Worm (Caenorhabditis elegans) whole organism, midembryonic: ENCODE results near the gene ctf-4.

ENCODE experiments used
- T22C8.4 ChIP-seq: fragments of 200-800 bp; sonication (Bioruptor generic); IDR thresholded peaks from 2 replicates; pipeline ENCODE4 v1.3.6; 2022; ENCODE audit warnings: missing genetic modification characterization, missing compliant biosample characterization
- cog-1 ChIP-seq: sonication (generic microtip); optimal IDR thresholded peaks from 2 replicates; lab custom pipeline; 2016; ENCODE audit warnings: missing genetic modification characterization, missing compliant biosample characterization
- flt-1 ChIP-seq: fragments of 200-800 bp; sonication (Bioruptor generic); IDR thresholded peaks from 2 replicates; pipeline ENCODE4 v1.3.6; 2022; ENCODE audit warnings: missing genetic modification characterization, missing compliant biosample characterization
- klf-2 ChIP-seq: fragments of 200-800 bp; sonication (Bioruptor generic); conservative IDR thresholded peaks from 2 replicates; pipeline ENCODE4 v1.3.6; 2022; ENCODE audit warnings: missing genetic modification reagents, missing genetic modification characterization, missing compliant biosample characterization
- med-1 ChIP-seq: sonication (generic microtip); optimal IDR thresholded peaks from 2 replicates; lab custom pipeline; 2017; ENCODE audit warnings: missing genetic modification characterization, mild to moderate bottlenecking, missing compliant biosample characterization, antibody characterized with exemption, missing genetic modification reagents; ENCODE audit not compliant: insufficient read depth
- ref-1 ChIP-seq: fragments of 200-800 bp; sonication (Bioruptor generic); conservative IDR thresholded peaks from 2 replicates; pipeline ENCODE4 v1.3.6; 2022; ENCODE audit warnings: missing genetic modification reagents, missing genetic modification characterization, missing compliant biosample characterization
- tab-1 ChIP-seq: fragments of 200-800 bp; sonication (Bioruptor generic); IDR thresholded peaks from 2 replicates; pipeline ENCODE4 v1.3.6; 2022; ENCODE audit warnings: missing genetic modification characterization, missing compliant biosample characterization
- ztf-23 ChIP-seq: fragments of 200-800 bp; sonication (Bioruptor generic); IDR thresholded peaks from 2 replicates; pipeline ENCODE4 v1.3.6; 2022; ENCODE audit warnings: missing genetic modification reagents, missing genetic modification characterization, missing compliant biosample characterization
- ztf-29 ChIP-seq: fragments of 200-800 bp; sonication (Bioruptor generic); IDR thresholded peaks from 2 replicates; pipeline ENCODE4 v1.3.6; 2022; ENCODE audit warnings: missing genetic modification reagents, missing genetic modification characterization, missing compliant biosample characterization

ctf-4 gene

ce11 chrV:11000650-11001049, 35.3 kb upstream of the ctf-4 start, which contains the start of gene isy-1:
Gene isy-1, minus strand, starts transcription at chrV:11000699.
- no peak for TF ChIP-seq flt-1 (GFP tag; lab: Robert Waterston, UW)
- TF ChIP-seq ztf-23: peak; percentile 82

- TF ChIP-seq klf-2 (no peak), T22C8.4 (GFP tag; lab: Robert Waterston, UW) (no peak), tab-1 (GFP tag; lab: Robert Waterston, UW) (no peak), flt-1 (GFP tag; lab: Robert Waterston, UW) (no peak), cog-1 (tag; lab: Kevin White, UChicago) (no peak), ztf-29 (GFP tag; lab: Robert Waterston, UW) (no peak), med-1 (GFP tag; lab: Kevin White, UChicago) (no peak), ref-1 (GFP tag; lab: Robert Waterston, UW) (no peak), ztf-23 (no peak)
These were observed 33.5 kb upstream of the ctf-4 start, which contains the start of gene F53B7.7 for ce11 chrV:10998797-10999196. Gene F53B7.7, plus strand, starts transcription at chrV:10999097.

ce11 chrV:10991789-10992188, 26.4 kb upstream of the ctf-4 start, which contains the start of gene frpr-9:
Gene frpr-9, plus strand, starts transcription at chrV:10992089.
- TF ChIP-seq T22C8.4 (GFP tag; lab: Robert Waterston, UW) (no peak), flt-1 (GFP tag; lab: Robert Waterston, UW) (no peak), cog-1 (tag; lab: Kevin White, UChicago) (no peak), ztf-23 (no peak), tab-1 (GFP tag; lab: Robert Waterston, UW) (no peak), ref-1 (GFP tag; lab: Robert Waterston, UW) (no peak), klf-2 (no peak), med-1 (GFP tag; lab: Kevin White, UChicago) (no peak), ztf-29 (GFP tag; lab: Robert Waterston, UW) (no peak)

ce11 chrV:10981113-10981512, 15.8 kb upstream of the ctf-4 start, which contains the start of gene fig-1:
Gene fig-1, minus strand, starts transcription at chrV:10981213.
- no peak for TF ChIP-seq klf-2
- TF ChIP-seq ztf-23: no peak
- TF ChIP-seq tab-1 (GFP tag; lab: Robert Waterston, UW): no peak
- no peak for TF ChIP-seq T22C8.4 (GFP tag; lab: Robert Waterston, UW)
- TF ChIP-seq flt-1 (GFP tag; lab: Robert Waterston, UW): no peak
- TF ChIP-seq cog-1 (tag; lab: Kevin White, UChicago): no peak
- TF ChIP-seq ztf-29 (GFP tag; lab: Robert Waterston, UW): no peak
- TF ChIP-seq med-1 (GFP tag; lab: Kevin White, UChicago): no peak
- TF ChIP-seq ref-1 (GFP tag; lab: Robert Waterston, UW): no peak

- TF ChIP-seq flt-1 (GFP tag; lab: Robert Waterston, UW): no peak
- TF ChIP-seq tab-1 (GFP tag; lab: Robert Waterston, UW): no peak
- no peak for TF ChIP-seq med-1 (GFP tag; lab: Kevin White, UChicago)
- TF ChIP-seq ztf-23: no peak
- no peak for TF ChIP-seq ztf-29 (GFP tag; lab: Robert Waterston, UW)
- no peak for TF ChIP-seq klf-2
- no peak for TF ChIP-seq T22C8.4 (GFP tag; lab: Robert Waterston, UW)
- TF ChIP-seq ref-1 (GFP tag; lab: Robert Waterston, UW): no peak
- no peak for TF ChIP-seq cog-1 (tag; lab: Kevin White, UChicago)
These were observed 9.8 kb upstream of the ctf-4 start for ce11 chrV:10975091-10975490.

- TF ChIP-seq cog-1 (tag; lab: Kevin White, UChicago) (no peak), med-1 (GFP tag; lab: Kevin White, UChicago) (no peak), ztf-29 (GFP tag; lab: Robert Waterston, UW) (no peak), tab-1 (GFP tag; lab: Robert Waterston, UW) (no peak), klf-2 (no peak), ref-1 (GFP tag; lab: Robert Waterston, UW) (no peak), T22C8.4 (GFP tag; lab: Robert Waterston, UW) (no peak), flt-1 (GFP tag; lab: Robert Waterston, UW) (no peak), ztf-23 (no peak)
These were observed 5.6 kb upstream of the ctf-4 start for ce11 chrV:10970930-10971329.

- TF ChIP-seq ref-1 (GFP tag; lab: Robert Waterston, UW) (no peak), med-1 (GFP tag; lab: Kevin White, UChicago) (no peak), T22C8.4 (GFP tag; lab: Robert Waterston, UW) (no peak), klf-2 (no peak), flt-1 (GFP tag; lab: Robert Waterston, UW) (no peak), ztf-23 (no peak), ztf-29 (GFP tag; lab: Robert Waterston, UW) (no peak), tab-1 (GFP tag; lab: Robert Waterston, UW) (no peak), cog-1 (tag; lab: Kevin White, UChicago) (no peak)
These were observed 4.7 kb upstream of the ctf-4 start, which contains the start of gene F17C11.22 for ce11 chrV:10970070-10970469. Gene F17C11.22, minus strand, starts transcription at chrV:10970170.

ce11 chrV:10967594-10968273, 2.4 kb upstream of the ctf-4 start:
- no peak for TF ChIP-seq flt-1 (GFP tag; lab: Robert Waterston, UW)

- no peak for TF ChIP-seq klf-2
- no peak for TF ChIP-seq cog-1 (tag; lab: Kevin White, UChicago)
These were observed 1.5 kb upstream of the ctf-4 start for ce11 chrV:10966874-10967273.

- TF ChIP-seq med-1 (GFP tag; lab: Kevin White, UChicago): no peak
- TF ChIP-seq ref-1 (GFP tag; lab: Robert Waterston, UW): no peak
- peak; percentile 65 for TF ChIP-seq ztf-23
- no peak for TF ChIP-seq flt-1 (GFP tag; lab: Robert Waterston, UW)
- TF ChIP-seq tab-1 (GFP tag; lab: Robert Waterston, UW): no peak
- no peak for TF ChIP-seq klf-2
- TF ChIP-seq cog-1 (tag; lab: Kevin White, UChicago): no peak
- no peak for TF ChIP-seq ztf-29 (GFP tag; lab: Robert Waterston, UW)
These were observed 3.9 kb downstream of the ctf-4 start for ce11 chrV:10961448-10961870.
